Fruit fly (Drosophila melanogaster): ENCODE measurements around the gene Pvf3.

The Pvf3 gene

DNA sequence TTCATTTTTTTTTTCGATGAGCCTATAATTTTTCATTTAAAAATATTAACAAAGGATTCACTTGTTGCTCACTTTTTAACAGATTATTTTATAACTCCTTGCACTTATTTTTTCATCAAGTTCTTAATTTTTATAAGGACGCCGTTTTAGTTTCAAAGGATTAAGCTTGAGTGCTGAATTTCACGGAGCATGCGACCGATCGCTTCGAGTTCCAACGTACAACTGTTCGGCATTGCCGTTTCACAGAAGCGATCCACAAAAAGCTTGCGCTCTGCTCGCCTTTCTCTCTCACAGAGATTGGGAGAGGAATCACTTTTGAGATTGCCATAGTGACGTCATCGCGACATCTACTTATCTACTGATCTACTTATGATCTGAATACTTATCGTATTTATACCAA, 73.1 kb downstream of the Pvf3 start, which contains the start of gene Pvf2:
Gene Pvf2, minus strand, starts transcription at position 226 of the 400 bp plus-strand sequence.
- no peak for TF ChIP-seq CG8478 (optimal IDR thresholded peaks at IDR 0.05)
- no peak for TF ChIP-seq CTCF (optimal IDR thresholded peaks at IDR 0.05)

DNA sequence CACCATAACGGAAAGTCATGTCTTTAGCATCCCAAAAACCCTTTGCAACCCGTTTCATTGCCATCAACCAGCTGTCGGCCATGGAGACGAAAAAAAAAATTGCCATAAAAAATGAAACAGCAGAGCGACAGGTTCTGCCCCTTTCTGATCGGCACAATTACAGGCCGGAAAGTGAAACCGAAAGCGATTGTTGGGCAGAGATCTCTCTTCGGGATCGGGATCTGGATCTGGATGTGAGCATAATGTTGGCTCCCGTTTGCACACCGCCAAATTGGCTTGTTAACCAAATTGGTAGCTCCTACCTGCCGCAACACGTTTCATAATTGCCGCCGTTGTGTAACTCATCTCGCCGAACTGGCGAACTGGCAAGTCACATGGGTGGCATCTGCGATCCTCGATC, 75.3 kb downstream of the Pvf3 start:
- TF ChIP-seq CTCF (optimal IDR thresholded peaks at IDR 0.05) (no peak), CG8478 (optimal IDR thresholded peaks at IDR 0.05) (no peak)

DNA sequence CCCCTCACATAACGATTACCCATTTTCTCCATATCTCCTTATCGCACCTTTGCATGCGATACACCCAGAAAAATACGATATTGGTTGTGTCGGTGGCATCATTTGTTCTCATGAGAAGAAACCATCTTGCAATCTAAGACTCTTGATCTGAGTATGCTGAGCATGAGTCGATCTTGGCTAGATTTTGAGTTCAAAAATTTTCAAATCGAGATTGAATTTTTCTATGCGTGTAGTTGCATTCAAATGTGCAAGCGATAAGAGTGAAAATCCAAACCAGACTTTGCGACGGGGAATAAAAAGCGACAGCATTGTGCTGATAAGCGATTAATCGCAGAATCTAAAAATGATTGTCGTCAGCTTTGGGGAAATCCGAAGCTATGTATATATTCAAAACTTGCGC, 76.2 kb downstream of the Pvf3 start:
- TF ChIP-seq CG8478 (optimal IDR thresholded peaks at IDR 0.05) = no peak
- TF ChIP-seq CTCF (optimal IDR thresholded peaks at IDR 0.05) = no peak

DNA sequence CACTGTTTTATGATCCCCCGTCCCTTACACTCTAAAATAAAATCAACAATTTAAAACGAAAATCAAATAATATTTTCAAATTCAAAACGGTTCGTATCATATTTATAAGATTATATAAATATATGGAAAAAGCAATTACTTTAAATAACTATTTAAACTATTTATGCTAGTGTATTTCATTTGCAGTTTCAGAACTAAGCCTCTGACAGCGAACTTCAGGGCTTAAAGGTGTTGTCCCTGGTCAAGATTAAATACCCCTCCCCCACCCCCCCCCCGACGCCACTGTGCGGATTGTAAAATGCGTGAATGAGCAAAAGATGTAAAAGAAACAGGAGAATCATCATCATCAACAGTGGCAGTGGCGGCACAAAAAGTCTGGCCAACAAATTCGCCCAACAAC, 80.7 kb downstream of the Pvf3 start:
- no peak for TF ChIP-seq CG8478 (optimal IDR thresholded peaks at IDR 0.05)
- TF ChIP-seq CTCF (optimal IDR thresholded peaks at IDR 0.05) = no peak

DNA sequence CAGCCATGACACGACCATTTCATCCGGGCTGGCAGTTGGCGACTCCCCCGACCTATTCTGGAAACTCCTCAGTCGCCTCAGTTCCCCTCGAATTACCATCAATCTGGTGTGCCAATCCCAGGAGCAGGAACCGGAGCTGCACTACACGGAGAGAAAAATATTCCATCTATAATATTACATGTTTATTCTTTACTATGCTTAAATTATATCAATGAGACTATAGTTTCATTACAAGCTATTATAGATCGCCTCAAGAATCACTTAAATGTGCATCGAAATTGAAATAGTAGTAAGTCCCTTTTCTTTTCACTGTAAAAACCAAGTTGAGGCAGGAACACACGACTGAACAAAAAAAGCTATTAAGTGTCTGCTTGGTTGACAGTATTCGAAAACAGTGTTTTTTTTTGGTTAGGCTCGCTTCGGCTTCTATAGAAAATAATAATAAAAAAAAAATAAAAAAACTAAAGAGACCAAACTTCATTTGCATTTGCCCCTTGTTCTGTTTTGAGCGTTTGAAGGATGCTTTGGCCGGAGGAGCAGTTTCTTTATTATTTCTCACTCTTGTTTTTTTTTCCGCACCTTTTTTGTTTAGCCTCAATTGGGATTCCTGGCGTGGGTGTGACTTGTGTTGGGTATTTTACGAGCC, 81.3 kb downstream of the Pvf3 start:
- no peak for TF ChIP-seq CG8478 (optimal IDR thresholded peaks at IDR 0.05)
- no peak for TF ChIP-seq CTCF (optimal IDR thresholded peaks at IDR 0.05)

DNA sequence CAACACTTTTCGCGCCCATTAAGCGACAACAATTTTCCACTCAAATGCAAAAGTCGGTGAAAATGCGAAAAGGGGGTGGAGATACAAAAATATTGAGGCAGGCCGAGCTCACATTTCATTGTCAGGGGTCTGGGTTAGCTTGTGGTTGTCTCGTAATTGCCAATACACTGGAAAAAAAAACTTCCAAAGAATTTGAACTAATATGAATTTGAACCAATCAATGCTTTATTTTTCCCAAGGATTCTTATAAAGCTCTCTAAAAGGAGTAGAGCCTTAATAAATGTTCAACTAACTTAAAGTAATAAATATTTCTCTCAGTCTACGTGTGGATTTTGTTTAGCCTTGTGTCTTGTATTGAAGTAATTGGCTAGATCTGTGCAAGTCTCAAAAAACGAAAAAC, 84.5 kb downstream of the Pvf3 start:
- no peak for TF ChIP-seq CTCF (optimal IDR thresholded peaks at IDR 0.05)
- no peak for TF ChIP-seq CG8478 (optimal IDR thresholded peaks at IDR 0.05)

DNA sequence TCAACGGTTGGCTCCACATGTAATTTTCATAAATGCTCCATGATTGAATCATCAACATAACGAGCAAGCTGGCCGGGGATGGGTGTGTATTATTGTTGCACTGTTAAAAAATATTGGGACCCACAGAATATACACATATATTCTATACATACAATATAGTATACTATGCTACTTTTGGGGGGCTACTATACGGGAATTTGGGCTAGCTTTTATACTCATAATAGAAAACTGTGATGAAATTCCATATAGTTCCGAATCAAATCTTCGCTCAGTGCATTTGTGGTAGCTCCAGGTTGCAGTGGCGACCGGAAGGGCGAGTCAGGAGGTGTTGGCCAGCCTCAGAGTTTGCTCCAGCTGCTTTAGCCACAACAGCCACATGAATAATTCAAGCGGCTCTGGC, 85.6 kb downstream of the Pvf3 start:
- TF ChIP-seq CTCF (optimal IDR thresholded peaks at IDR 0.05) (no peak), CG8478 (optimal IDR thresholded peaks at IDR 0.05) (no peak)

DNA sequence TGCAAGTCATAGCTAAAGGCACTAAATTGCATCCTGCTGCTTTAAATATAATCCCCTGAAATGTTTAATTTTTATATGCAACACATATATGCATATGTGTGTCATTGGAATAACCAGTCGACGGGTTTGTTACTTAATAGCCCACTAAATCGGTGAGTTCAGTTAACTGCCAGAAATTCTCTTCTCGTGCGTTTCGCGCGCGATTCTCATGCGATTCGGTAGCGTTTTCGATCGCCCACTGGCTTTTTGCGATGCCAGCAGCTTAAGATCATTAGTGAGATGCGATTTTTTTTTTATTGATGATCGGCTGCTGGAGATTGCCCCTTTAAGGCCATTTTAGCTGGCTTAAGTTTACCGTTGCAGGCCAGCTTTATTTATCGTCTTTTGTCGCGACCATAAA, 86.3 kb downstream of the Pvf3 start:
- no peak for TF ChIP-seq CG8478 (optimal IDR thresholded peaks at IDR 0.05)
- TF ChIP-seq CTCF (optimal IDR thresholded peaks at IDR 0.05) = no peak

DNA sequence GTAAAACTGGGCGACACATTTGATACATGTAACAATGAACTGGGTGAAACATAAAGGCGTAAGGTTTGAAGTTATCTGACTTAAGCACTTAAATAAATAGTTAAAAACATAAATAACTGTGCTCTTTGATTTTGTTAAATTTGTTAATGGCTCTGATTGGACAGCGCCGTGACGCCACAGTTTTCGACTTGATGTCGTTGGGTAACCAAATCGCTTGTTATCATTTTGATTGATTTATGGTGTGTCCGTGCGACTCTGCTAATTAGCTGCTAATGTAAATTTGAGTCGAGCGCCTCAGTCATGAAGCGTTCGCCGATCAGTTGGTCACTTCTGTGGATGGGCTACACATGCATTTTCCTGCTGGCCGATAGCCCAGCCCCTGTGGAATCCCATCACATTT, 89.8 kb downstream of the Pvf3 start, which contains the start of gene Ugt307A1:
Gene Ugt307A1, plus strand, starts transcription at position 301 of the 400 bp plus-strand sequence.
- TF ChIP-seq CTCF (optimal IDR thresholded peaks at IDR 0.05) (no peak), CG8478 (optimal IDR thresholded peaks at IDR 0.05) (no peak)

DNA sequence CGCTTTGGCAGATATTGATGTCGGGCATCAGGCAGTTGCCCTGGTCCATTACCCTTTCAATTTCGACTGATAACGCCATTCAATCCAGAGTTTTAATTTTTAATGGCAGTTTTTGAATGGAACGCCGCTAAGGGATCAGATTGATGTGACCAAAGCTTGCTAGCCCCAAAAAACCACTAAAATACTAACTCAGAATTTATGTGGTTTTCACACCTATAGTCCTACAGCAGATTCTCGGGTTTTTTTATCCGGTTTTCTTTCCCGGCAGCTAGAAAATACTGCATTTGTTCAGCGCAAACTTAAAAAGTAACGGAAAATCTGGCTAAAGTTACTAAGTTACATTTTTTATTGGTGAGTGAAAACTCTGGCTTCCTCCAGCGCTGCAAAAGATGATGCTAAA, 91.8 kb downstream of the Pvf3 start, which contains the start of gene Nuf2:
Gene Nuf2, minus strand, starts transcription at position 151 of the 400 bp plus-strand sequence.
- TF ChIP-seq CTCF (optimal IDR thresholded peaks at IDR 0.05) = peak in 1 of 2 experiments; percentile 12
- no peak for TF ChIP-seq CG8478 (optimal IDR thresholded peaks at IDR 0.05)

DNA sequence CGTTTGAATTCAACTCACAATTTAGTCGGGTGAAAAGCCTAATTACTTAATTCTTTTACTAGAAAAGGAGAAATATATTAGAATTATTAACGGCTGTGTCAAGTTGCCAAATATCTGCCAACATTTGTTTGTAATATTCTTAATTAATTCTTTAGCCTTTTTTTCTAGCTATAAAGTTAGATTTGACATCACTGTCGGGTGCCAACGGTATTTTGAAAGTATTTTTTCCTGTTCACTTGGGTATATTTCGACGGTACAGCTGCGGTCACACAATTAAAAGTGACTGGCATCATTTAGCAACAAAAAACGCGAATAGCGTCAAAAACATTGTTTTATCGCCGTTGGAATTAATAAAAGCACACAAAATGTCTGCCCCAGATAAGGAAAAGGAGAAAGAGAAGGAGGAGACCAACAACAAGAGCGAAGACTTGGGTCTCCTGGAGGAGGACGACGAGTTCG, 93.7 kb downstream of the Pvf3 start, which contains the start of gene Sem1:
Gene Sem1, plus strand, starts transcription at position 266 of the 459 bp plus-strand sequence.
- TF ChIP-seq CG8478 (optimal IDR thresholded peaks at IDR 0.05) = no peak

DNA sequence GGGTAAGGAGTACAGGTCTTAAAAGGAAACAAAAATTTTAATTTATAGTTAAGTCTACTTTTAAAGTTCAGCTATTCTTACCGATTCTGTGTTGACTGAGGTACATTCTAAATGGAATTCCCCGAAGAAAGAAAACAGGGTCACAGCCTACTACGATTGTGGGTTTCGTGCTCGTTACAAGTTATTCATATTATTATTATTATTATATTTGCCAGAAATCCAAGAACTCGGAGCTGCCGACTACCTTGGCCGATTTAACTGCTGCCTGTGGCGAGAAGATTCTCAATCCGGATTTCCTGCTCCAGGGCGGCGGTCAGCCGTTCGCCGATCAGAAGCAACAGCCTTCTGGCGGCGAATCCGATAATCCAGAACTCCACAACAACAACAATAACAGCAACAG, 96.7 kb downstream of the Pvf3 start, which contains the start of gene Mst27D:
Gene Mst27D, minus strand, starts transcription at position 101 of the 400 bp plus-strand sequence.
- TF ChIP-seq CTCF (optimal IDR thresholded peaks at IDR 0.05) (no peak), CG8478 (optimal IDR thresholded peaks at IDR 0.05) (no peak)

DNA sequence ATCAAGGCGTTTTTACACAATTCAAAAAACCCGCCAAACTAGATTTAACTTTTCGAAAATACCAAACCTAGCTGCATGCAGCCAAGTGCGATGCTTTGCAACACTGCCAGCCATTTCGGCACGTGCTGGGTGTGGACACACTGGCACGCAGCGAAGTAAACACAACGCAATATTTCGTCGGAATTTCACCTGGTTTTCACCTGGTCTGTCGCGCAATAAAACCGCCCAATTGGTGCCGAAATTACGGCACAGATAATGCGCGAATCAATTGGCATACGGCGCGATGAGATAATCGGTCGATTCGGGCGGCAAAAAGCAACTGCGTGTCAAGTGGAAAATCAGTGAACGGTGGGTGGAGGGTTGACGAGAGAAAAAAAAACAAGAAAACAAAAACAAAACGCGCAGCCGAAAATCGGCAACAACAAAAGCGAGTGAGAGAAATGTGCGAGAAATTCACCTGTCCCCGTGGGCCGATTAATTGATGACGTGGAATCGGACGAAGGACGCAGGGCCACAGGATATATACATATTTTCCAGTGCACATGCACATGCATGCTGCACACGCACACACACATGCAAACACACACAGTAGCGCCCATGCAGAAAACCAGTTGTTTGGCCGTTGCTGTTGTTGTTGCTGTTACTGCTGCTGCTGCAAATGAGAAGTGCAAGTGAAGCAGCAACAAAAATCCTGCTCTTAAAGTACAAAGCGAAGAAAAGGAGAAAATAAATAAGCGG, 101.1 kb downstream of the Pvf3 start, which contains the start of gene Mnn1:
Gene Mnn1, plus strand, starts transcription at position 113 of the 738 bp plus-strand sequence.
- TF ChIP-seq CG8478 (optimal IDR thresholded peaks at IDR 0.05) = no peak
- TF ChIP-seq CTCF (optimal IDR thresholded peaks at IDR 0.05) = peak; percentile 3 to 29

DNA sequence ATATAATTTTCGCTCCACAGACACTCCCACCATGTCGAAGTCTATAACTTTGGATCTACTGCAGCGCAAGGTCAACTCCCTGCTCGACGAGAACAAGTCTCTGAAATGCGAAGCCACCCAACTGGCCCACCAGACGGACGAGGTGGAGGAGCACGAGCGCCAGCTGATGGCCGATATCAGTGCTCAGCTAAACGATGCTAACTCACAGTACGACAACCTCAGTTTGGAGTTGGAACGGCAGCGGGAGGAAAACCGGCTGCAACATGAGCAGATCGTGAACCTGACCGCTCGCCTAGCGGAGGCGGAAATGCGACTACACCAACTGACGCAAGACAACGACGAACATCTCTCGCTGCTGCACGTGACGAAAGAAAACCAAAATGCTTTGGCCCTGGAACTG, 105.8 kb downstream of the Pvf3 start:
- TF ChIP-seq CTCF (optimal IDR thresholded peaks at IDR 0.05) (no peak), CG8478 (optimal IDR thresholded peaks at IDR 0.05) (no peak)

DNA sequence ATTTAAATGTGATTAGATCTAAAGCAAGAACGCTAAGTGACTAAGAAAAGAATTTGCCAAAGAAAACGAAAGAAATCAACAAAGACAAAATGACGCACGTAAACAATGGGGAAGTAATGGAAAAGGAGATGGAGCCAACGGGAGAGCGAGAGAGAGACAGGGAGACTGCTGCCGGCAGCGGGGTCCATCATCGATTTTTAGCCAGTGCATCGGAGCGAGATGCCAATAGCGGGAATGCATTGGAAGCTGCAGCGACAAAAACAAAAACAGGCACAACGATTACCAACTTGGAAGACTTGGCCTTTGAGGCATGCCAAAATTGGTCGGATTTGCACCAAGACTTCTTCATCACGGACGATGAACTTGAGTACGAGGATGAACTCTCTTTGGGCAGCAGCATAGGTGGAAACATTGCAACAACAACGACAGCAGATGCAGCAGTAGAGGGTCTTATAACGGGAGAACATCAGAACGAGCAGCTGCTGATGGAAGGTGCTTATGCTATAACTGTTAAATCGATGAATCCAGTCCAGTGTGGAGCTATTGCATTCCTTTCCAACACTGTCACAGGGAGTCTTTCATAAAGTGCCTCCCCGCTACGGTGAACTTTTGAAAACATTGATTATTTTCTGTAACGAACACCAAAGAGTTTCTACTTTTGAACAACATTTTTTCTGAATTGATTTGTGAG, 106.9 kb downstream of the Pvf3 start:
- TF ChIP-seq CG8478 (optimal IDR thresholded peaks at IDR 0.05) (no peak), CTCF (optimal IDR thresholded peaks at IDR 0.05) (no peak)
